Worm (Caenorhabditis elegans) whole organism, early embryonic: ENCODE data around the gene Y69H2.15.

ENCODE experiments used
- ama-1 ChIP-seq: fragments of 150-350 bp; optimal IDR thresholded peaks from 2 replicates; lab custom pipeline; 2014
- ceh-36 ChIP-seq: sonication (generic microtip); optimal IDR thresholded peaks from 2 replicates; lab custom pipeline; 2016; ENCODE audit warnings: missing genetic modification characterization, inconsistent platforms, missing compliant biosample characterization
- flt-1 ChIP-seq: fragments of 200-800 bp; sonication (Bioruptor generic); IDR thresholded peaks from 2 replicates; pipeline ENCODE4 v1.3.6; 2022; ENCODE audit warnings: missing genetic modification characterization, missing compliant biosample characterization
- scrt-1 ChIP-seq: fragments of 200-800 bp; sonication (Bioruptor generic); IDR thresholded peaks from 2 replicates; pipeline ENCODE4 v1.3.6; 2022; ENCODE audit warnings: missing genetic modification characterization, missing compliant biosample characterization
- tra-4 ChIP-seq: sonication (generic microtip); optimal IDR thresholded peaks from 2 replicates; lab custom pipeline; 2017; ENCODE audit warnings: missing genetic modification characterization, missing compliant biosample characterization

- TF ChIP-seq tra-4 (tag; lab: Kevin White, UChicago) (no peak), ceh-36 (tag; lab: Kevin White, UChicago) (no peak), flt-1 (GFP tag; lab: Robert Waterston, UW) (no peak), scrt-1 (no peak), ama-1 (lab: Kevin White, UChicago) (no peak)
Observed at ce11 chrV:18605510-18605909, 21.2 kb downstream of the Y69H2.15 start.
